Fruit fly (Drosophila melanogaster) whole organism, prepupa: ENCODE measurements around the gene Polr3D.

Source experiments
- Blimp-1 ChIP-seq: fragments of 200-800 bp; sonication (Bioruptor generic); optimal IDR thresholded peaks from 3 replicates; lab custom pipeline; 2017; ENCODE audit warnings: missing biosample characterization, missing genetic modification characterization, mild to moderate bottlenecking, moderate library complexity, missing genetic modification reagents
- CG10631 ChIP-seq: fragments of 200-800 bp; sonication (Bioruptor generic); optimal IDR thresholded peaks from 2 replicates; lab custom pipeline; 2016; ENCODE audit warnings: missing biosample characterization, missing genetic modification characterization
- CG11294 ChIP-seq: fragments of 200-800 bp; sonication (Bioruptor generic); IDR thresholded peaks from 2 replicates; pipeline ENCODE4 v1.3.6; 2022; ENCODE audit warnings: missing biosample characterization, missing genetic modification characterization
- CG11762 ChIP-seq: fragments of 200-800 bp; sonication (Bioruptor generic); optimal IDR thresholded peaks from 3 replicates; lab custom pipeline; 2016; ENCODE audit warnings: missing biosample characterization, missing genetic modification characterization; ENCODE audit not compliant: insufficient read depth
- CG11902 ChIP-seq: fragments of 200-800 bp; sonication (Bioruptor generic); optimal IDR thresholded peaks from 3 replicates; lab custom pipeline; 2016; ENCODE audit warnings: missing biosample characterization, missing genetic modification characterization
- CG16779 ChIP-seq: fragments of 200-800 bp; sonication (Bioruptor generic); optimal IDR thresholded peaks from 3 replicates; lab custom pipeline; 2017; ENCODE audit warnings: missing biosample characterization, mild to moderate bottlenecking, missing genetic modification characterization
- CG3032 ChIP-seq: fragments of 200-800 bp; optimal IDR thresholded peaks from 2 replicates; lab custom pipeline; 2019; ENCODE audit warnings: missing biosample characterization, mild to moderate bottlenecking, missing genetic modification characterization, moderate library complexity
- CG31627 ChIP-seq: fragments of 200-800 bp; sonication (Bioruptor generic); optimal IDR thresholded peaks from 3 replicates; lab custom pipeline; 2016; ENCODE audit warnings: missing biosample characterization, missing genetic modification characterization
- CG32006 ChIP-seq: fragments of 200-800 bp; sonication (Bioruptor generic); optimal IDR thresholded peaks from 3 replicates; lab custom pipeline; 2017; ENCODE audit warnings: missing biosample characterization, mild to moderate bottlenecking, missing genetic modification characterization
- CG34406 ChIP-seq: fragments of 200-800 bp; sonication (Bioruptor generic); optimal IDR thresholded peaks from 3 replicates; lab custom pipeline; 2016; ENCODE audit warnings: missing biosample characterization, missing genetic modification characterization
- CG3919 ChIP-seq: fragments of 200-800 bp; sonication (Bioruptor generic); optimal IDR thresholded peaks from 3 replicates; lab custom pipeline; 2016; ENCODE audit warnings: missing biosample characterization, missing genetic modification characterization
- CG4318 ChIP-seq: fragments of 200-800 bp; sonication (Bioruptor generic); optimal IDR thresholded peaks from 3 replicates; lab custom pipeline; 2017; ENCODE audit warnings: missing biosample characterization, mild to moderate bottlenecking, missing genetic modification characterization
- CG6163 ChIP-seq: fragments of 200-800 bp; sonication (Bioruptor generic); IDR thresholded peaks from 3 replicates; pipeline ENCODE4 v1.3.6; 2022; ENCODE audit warnings: missing biosample characterization, missing genetic modification characterization
- CG6792 ChIP-seq: fragments of 200-800 bp; sonication (Bioruptor generic); optimal IDR thresholded peaks from 3 replicates; lab custom pipeline; 2016; ENCODE audit warnings: missing biosample characterization, missing genetic modification characterization
- CG6854 ChIP-seq: fragments of 200-800 bp; sonication (Bioruptor generic); optimal IDR thresholded peaks from 2 replicates; lab custom pipeline; 2017; ENCODE audit warnings: missing biosample characterization, mild to moderate bottlenecking, missing genetic modification characterization
- CG7368 ChIP-seq: fragments of 200-800 bp; sonication (Bioruptor generic); optimal IDR thresholded peaks from 3 replicates; lab custom pipeline; 2016; ENCODE audit warnings: missing biosample characterization, missing genetic modification characterization
- CG8119 ChIP-seq: fragments of 200-800 bp; sonication (Bioruptor generic); IDR thresholded peaks from 3 replicates; pipeline ENCODE4 v1.3.6; 2022; ENCODE audit warnings: missing biosample characterization, missing genetic modification characterization
- CG8319 ChIP-seq: fragments of 200-800 bp; sonication (Bioruptor generic); optimal IDR thresholded peaks from 3 replicates; lab custom pipeline; 2016; ENCODE audit warnings: missing biosample characterization, missing genetic modification characterization
- CG8632 ChIP-seq: fragments of 200-800 bp; sonication (Bioruptor generic); optimal IDR thresholded peaks from 3 replicates; lab custom pipeline; 2016; ENCODE audit warnings: missing biosample characterization, missing genetic modification characterization
- CG9139 ChIP-seq: fragments of 200-800 bp; sonication (Bioruptor generic); optimal IDR thresholded peaks from 3 replicates; lab custom pipeline; 2017; ENCODE audit warnings: missing biosample characterization, mild to moderate bottlenecking, missing genetic modification characterization
- Eip75B ChIP-seq: fragments of 200-800 bp; sonication (Bioruptor generic); optimal IDR thresholded peaks from 3 replicates; lab custom pipeline; 2016; ENCODE audit warnings: missing biosample characterization, missing genetic modification characterization
- Eip78C ChIP-seq: fragments of 200-800 bp; sonication (Bioruptor generic); peaks from one replicate; lab custom pipeline; 2016; ENCODE audit warnings: missing biosample characterization, missing genetic modification characterization
- Eip93F ChIP-seq: fragments of 200-800 bp; sonication (Bioruptor generic); optimal IDR thresholded peaks from 2 replicates; lab custom pipeline; 2016; ENCODE audit warnings: missing biosample characterization, mild to moderate bottlenecking, missing genetic modification characterization
- Ets21C ChIP-seq: fragments of 200-800 bp; sonication (Bioruptor generic); optimal IDR thresholded peaks from 3 replicates; lab custom pipeline; 2016; ENCODE audit warnings: missing biosample characterization, missing genetic modification characterization
- Gug ChIP-seq: fragments of 200-800 bp; sonication (Bioruptor generic); IDR thresholded peaks from 2 replicates; pipeline ENCODE4 v1.3.6; 2022; ENCODE audit warnings: missing biosample characterization, missing genetic modification characterization
- Hr38 ChIP-seq: sonication (Bioruptor generic); optimal IDR thresholded peaks from 2 replicates; lab custom pipeline; 2016; ENCODE audit warnings: missing biosample characterization, missing genetic modification characterization
- Hr39 ChIP-seq: fragments of 200-800 bp; sonication (Bioruptor generic); optimal IDR thresholded peaks from 2 replicates; lab custom pipeline; 2016; ENCODE audit warnings: missing biosample characterization, missing genetic modification characterization
- Hr4 ChIP-seq: fragments of 200-800 bp; sonication (Bioruptor generic); optimal IDR thresholded peaks from 3 replicates; lab custom pipeline; 2016; ENCODE audit warnings: missing biosample characterization, missing genetic modification characterization
- OdsH ChIP-seq: fragments of 200-800 bp; sonication (Bioruptor generic); optimal IDR thresholded peaks from 3 replicates; lab custom pipeline; 2016; ENCODE audit warnings: missing biosample characterization, missing genetic modification characterization
- Smox ChIP-seq: fragments of 200-800 bp; sonication (Bioruptor generic); optimal IDR thresholded peaks from 3 replicates; lab custom pipeline; 2016; ENCODE audit warnings: missing biosample characterization, missing genetic modification characterization
- Sox102F ChIP-seq: fragments of 200-800 bp; sonication (Bioruptor generic); optimal IDR thresholded peaks from 2 replicates; lab custom pipeline; 2016; ENCODE audit warnings: missing biosample characterization, mild to moderate bottlenecking, missing genetic modification characterization
- Sox14 ChIP-seq: fragments of 200-800 bp; sonication (Bioruptor generic); optimal IDR thresholded peaks from 3 replicates; lab custom pipeline; 2016; ENCODE audit warnings: missing biosample characterization, missing genetic modification characterization
- Sox15 ChIP-seq: fragments of 200-800 bp; sonication (Bioruptor generic); optimal IDR thresholded peaks from 3 replicates; lab custom pipeline; 2016; ENCODE audit warnings: missing biosample characterization, missing genetic modification characterization
- achi ChIP-seq: fragments of 200-800 bp; sonication (Bioruptor generic); optimal IDR thresholded peaks from 3 replicates; lab custom pipeline; 2016; ENCODE audit warnings: missing biosample characterization, missing genetic modification characterization
- acj6 ChIP-seq: fragments of 200-800 bp; sonication (Bioruptor generic); optimal IDR thresholded peaks from 3 replicates; lab custom pipeline; 2016; ENCODE audit warnings: missing biosample characterization, missing genetic modification characterization
- cyc ChIP-seq: fragments of 200-800 bp; sonication (Bioruptor generic); optimal IDR thresholded peaks from 3 replicates; lab custom pipeline; 2016; ENCODE audit warnings: missing biosample characterization, missing genetic modification characterization
- dac ChIP-seq: fragments of 200-800 bp; sonication (Bioruptor generic); optimal IDR thresholded peaks from 2 replicates; lab custom pipeline; 2017; ENCODE audit warnings: missing biosample characterization, mild to moderate bottlenecking, missing genetic modification characterization
- dsx ChIP-seq: fragments of 200-800 bp; optimal IDR thresholded peaks from 3 replicates; lab custom pipeline; 2019; ENCODE audit warnings: missing biosample characterization, mild to moderate bottlenecking, missing genetic modification characterization, moderate library complexity; ENCODE audit not compliant: poor library complexity, severe bottlenecking
- esn ChIP-seq: fragments of 200-800 bp; sonication (Bioruptor generic); optimal IDR thresholded peaks from 2 replicates; lab custom pipeline; 2016; ENCODE audit warnings: missing biosample characterization, mild to moderate bottlenecking, missing genetic modification characterization, moderate library complexity
- fd59A ChIP-seq: fragments of 200-800 bp; sonication (Bioruptor generic); optimal IDR thresholded peaks from 2 replicates; lab custom pipeline; 2017; ENCODE audit warnings: missing biosample characterization, mild to moderate bottlenecking, missing genetic modification characterization, missing genetic modification reagents
- fd85E ChIP-seq: fragments of 200-800 bp; sonication (Bioruptor generic); optimal IDR thresholded peaks from 3 replicates; lab custom pipeline; 2016; ENCODE audit warnings: missing biosample characterization, missing genetic modification characterization
- fkh ChIP-seq: fragments of 200-800 bp; sonication (Bioruptor generic); optimal IDR thresholded peaks from 3 replicates; lab custom pipeline; 2017; ENCODE audit warnings: missing biosample characterization, mild to moderate bottlenecking, missing genetic modification characterization, moderate library complexity
- lz ChIP-seq: fragments of 200-800 bp; sonication (Bioruptor generic); optimal IDR thresholded peaks from 3 replicates; lab custom pipeline; 2016; ENCODE audit warnings: missing biosample characterization, missing genetic modification characterization
- pdm3 ChIP-seq: fragments of 200-800 bp; sonication (Bioruptor generic); optimal IDR thresholded peaks from 3 replicates; lab custom pipeline; 2016; ENCODE audit warnings: missing biosample characterization, missing genetic modification characterization
- salr ChIP-seq, 2 experiments: fragments of 200-800 bp; sonication (Bioruptor generic); optimal IDR thresholded peaks; 3 replicates each; lab custom pipeline; 2016 to 2018; ENCODE audit warnings: missing biosample characterization in 2 of 2, missing genetic modification characterization in 2 of 2, mild to moderate bottlenecking in 1 of 2
- spab ChIP-seq: fragments of 200-800 bp; sonication (Bioruptor generic); optimal IDR thresholded peaks from 2 replicates; lab custom pipeline; 2017; ENCODE audit warnings: missing biosample characterization, mild to moderate bottlenecking, missing genetic modification characterization, missing genetic modification reagents
- ss ChIP-seq, 2 experiments: fragments of 200-800 bp; sonication (Bioruptor generic); optimal IDR thresholded peaks; 2 replicates in 1 of 2; 3 replicates in 1 of 2; lab custom pipeline; 2017 to 2018; ENCODE audit warnings: mild to moderate bottlenecking in 2 of 2, missing biosample characterization in 2 of 2, missing genetic modification characterization in 2 of 2, moderate library complexity in 1 of 2
- svp ChIP-seq: fragments of 200-800 bp; sonication (Bioruptor generic); peaks from one replicate; lab custom pipeline; 2016; ENCODE audit warnings: missing biosample characterization, missing genetic modification characterization
- topi ChIP-seq: fragments of 200-800 bp; sonication (Bioruptor generic); optimal IDR thresholded peaks from 3 replicates; lab custom pipeline; 2016; ENCODE audit warnings: missing biosample characterization, missing genetic modification characterization
- vri ChIP-seq: fragments of 200-800 bp; sonication (Bioruptor generic); optimal IDR thresholded peaks from 3 replicates; lab custom pipeline; 2016; ENCODE audit warnings: missing biosample characterization, mild to moderate bottlenecking, missing genetic modification characterization

Polr3D gene

DNA sequence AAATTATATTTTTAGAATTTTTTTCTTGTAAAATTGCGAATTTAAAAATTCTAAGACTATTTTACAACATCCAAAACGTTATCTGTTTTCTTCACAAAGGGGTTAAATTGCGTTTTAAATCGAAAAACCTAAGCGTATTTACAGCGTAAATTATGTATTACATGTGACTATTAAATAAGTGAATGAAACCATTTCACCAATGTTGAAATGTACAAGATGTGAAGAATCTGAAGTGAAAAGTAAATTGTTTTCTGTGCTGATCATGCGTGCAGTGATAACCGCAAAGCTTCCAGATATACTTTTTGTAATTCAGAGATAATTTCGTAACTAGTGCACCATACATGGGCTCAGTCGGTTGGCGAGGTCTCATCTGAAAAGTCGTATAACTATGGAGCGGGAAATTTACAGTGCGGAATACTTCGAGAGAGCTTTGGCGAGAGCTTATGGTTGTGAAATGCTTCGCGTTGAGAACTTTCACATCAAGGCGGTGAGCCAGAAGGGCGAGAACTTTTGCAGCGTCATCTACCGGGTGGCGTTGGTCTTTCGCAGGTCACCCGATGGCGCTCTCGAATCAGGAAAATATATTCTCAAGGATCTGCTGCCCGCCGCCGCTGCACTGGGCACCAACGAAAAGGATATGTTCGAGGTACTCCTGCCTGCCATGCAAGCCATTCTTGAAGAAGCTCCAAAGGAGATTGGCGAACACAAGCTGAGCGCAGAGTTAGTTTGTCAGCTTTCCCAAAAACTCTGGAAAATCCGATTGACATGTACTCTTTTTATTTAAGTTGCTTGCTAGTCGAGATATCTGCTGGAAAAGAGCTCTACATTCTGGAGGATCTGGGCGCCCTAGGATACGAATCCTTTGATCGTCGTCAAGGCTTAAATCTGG, 4.9 kb upstream of the Polr3D start:
- TF ChIP-seq cyc (GFP tag; lab: Kevin White, UChicago) (peak; percentile 44), CG6854 (GFP tag; lab: Kevin White, UChicago) (no peak), CG11762 (GFP tag; lab: Kevin White, UChicago) (no peak), Eip93F (GFP tag; lab: Kevin White, UChicago) (no peak), CG32006 (GFP tag; lab: Kevin White, UChicago) (peak; percentile 66), CG10631 (GFP tag; lab: Kevin White, UChicago) (peak; percentile 55), Gug (GFP tag; lab: Robert Waterston, UW) (no peak; the same call in 1 of the 2 replicates), esn (GFP tag; lab: Kevin White, UChicago) (peak; percentile 30), CG3919 (GFP tag; lab: Kevin White, UChicago) (peak; percentile 68), topi (GFP tag; lab: Kevin White, UChicago) (peak; percentile 43), CG6163 (GFP tag; lab: Robert Waterston, UW) (peak; percentile 62; the same call in 1 of the 3 replicates), CG3032 (tag; lab: Kevin White, UChicago) (peak; percentile 61), CG11902 (peak; percentile 8), spab (GFP tag; lab: Kevin White, UChicago) (no peak), Blimp-1 (no peak), CG7368 (GFP tag; lab: Kevin White, UChicago) (peak; percentile 13), dsx (peak; percentile 18), Smox (GFP tag; lab: Kevin White, UChicago) (peak; percentile 8), dac (GFP tag; lab: Kevin White, UChicago) (no peak), CG34406 (peak; percentile 72), CG6792 (peak; percentile 55), Hr39 (no peak), Sox14 (peak; percentile 39), Hr38 (GFP tag; lab: Kevin White, UChicago) (no peak), pdm3 (GFP tag; lab: Kevin White, UChicago) (peak; percentile 27), fkh (no peak), acj6 (peak; percentile 57), lz (GFP tag; lab: Kevin White, UChicago) (peak; percentile 45), Eip78C (peak; percentile 79), OdsH (GFP tag; lab: Kevin White, UChicago) (peak; percentile 49), Eip75B (peak; percentile 32), Hr4 (GFP tag; lab: Kevin White, UChicago) (peak; percentile 42), CG16779 (tag; lab: Kevin White, UChicago) (no peak), Sox15 (GFP tag; lab: Kevin White, UChicago) (peak; percentile 36), Ets21C (GFP tag; lab: Kevin White, UChicago) (peak; percentile 6), CG8119 (no peak), CG9139 (GFP tag; lab: Kevin White, UChicago) (no peak), CG4318 (GFP tag; lab: Kevin White, UChicago) (no peak), CG31627 (GFP tag; lab: Kevin White, UChicago) (peak; percentile 14), achi (GFP tag; lab: Kevin White, UChicago) (peak; percentile 61), CG11294 (GFP tag; lab: Robert Waterston, UW) (no peak), fd59A (GFP tag; lab: Kevin White, UChicago) (no peak), salr (GFP tag; optimal IDR thresholded peaks at IDR 0.05; lab: Kevin White, UChicago) (peak in 1 of 2 experiments; percentile 4), CG8632 (peak; percentile 71), fd85E (GFP tag; lab: Kevin White, UChicago) (no peak), svp (peak; percentile 90), ss (GFP tag; optimal IDR thresholded peaks at IDR 0.05; lab: Kevin White, UChicago) (peak in 1 of 2 experiments; percentile 41), vri (GFP tag; lab: Kevin White, UChicago) (peak; percentile 69), Sox102F (GFP tag; lab: Kevin White, UChicago) (no peak), CG8319 (no peak)
